Worm (Caenorhabditis elegans) whole organism, L4 larva: ENCODE data around the gene odr-7.

ENCODE experiments used
- ZK546.5 ChIP-seq, 2 experiments: sonication (generic microtip); optimal IDR thresholded peaks; 2 replicates each; lab custom pipeline; 2017; ENCODE audit warnings: missing biosample characterization in 2 of 2, missing genetic modification characterization in 2 of 2
- attf-4 ChIP-seq: sonication (generic microtip); optimal IDR thresholded peaks from 3 replicates; lab custom pipeline; 2017; ENCODE audit warnings: missing biosample characterization, missing genetic modification characterization
- ceh-82 ChIP-seq: sonication (generic microtip); optimal IDR thresholded peaks from 2 replicates; lab custom pipeline; 2017; ENCODE audit warnings: missing biosample characterization, missing genetic modification characterization
- lsy-2 ChIP-seq, 2 experiments: fragments of 150-350 bp in 1 of 2; sonication (generic microtip) in 1 of 2; optimal IDR thresholded peaks; 2 replicates each; lab custom pipeline; 2014 to 2017; ENCODE audit warnings: missing biosample characterization in 2 of 2, missing genetic modification characterization in 2 of 2
- mdt-29 ChIP-seq: fragments of 200-800 bp; sonication (Bioruptor generic); IDR thresholded peaks from 2 replicates; pipeline ENCODE4 v1.3.6; 2022; ENCODE audit warnings: missing genetic modification reagents, missing genetic modification characterization, missing compliant biosample characterization
- nhr-102 ChIP-seq: sonication (generic microtip); optimal IDR thresholded peaks from 2 replicates; lab custom pipeline; 2016; ENCODE audit warnings: mild to moderate bottlenecking, missing genetic modification characterization, moderate library complexity, missing compliant biosample characterization
- nhr-111 ChIP-seq: fragments of 200-800 bp; sonication (Bioruptor generic); optimal IDR thresholded peaks from 2 replicates; lab custom pipeline; 2018; ENCODE audit warnings: mild to moderate bottlenecking, missing genetic modification characterization, missing compliant biosample characterization
- nhr-237 ChIP-seq: sonication (generic microtip); optimal IDR thresholded peaks from 2 replicates; lab custom pipeline; 2017; ENCODE audit warnings: missing biosample characterization, missing genetic modification characterization
- nhr-6 ChIP-seq: fragments of 150-350 bp; optimal IDR thresholded peaks from 2 replicates; lab custom pipeline; 2014; ENCODE audit warnings: missing biosample characterization, missing genetic modification characterization
- nhr-76 ChIP-seq: fragments of 150-350 bp; optimal IDR thresholded peaks from 2 replicates; lab custom pipeline; 2014; ENCODE audit warnings: missing biosample characterization, missing genetic modification characterization
- unc-62 ChIP-seq, 3 experiments: fragments of 150-350 bp in 1 of 3; sonication (generic microtip); optimal IDR thresholded peaks in 2 of 3; peaks in 1 of 3; 1 replicate in 1 of 3; 2 replicates in 2 of 3; lab custom pipeline; 2014 to 2017; ENCODE audit warnings: missing biosample characterization in 3 of 3, missing genetic modification characterization in 3 of 3, missing genetic modification reagents in 3 of 3, missing genotype in 1 of 3

DNA sequence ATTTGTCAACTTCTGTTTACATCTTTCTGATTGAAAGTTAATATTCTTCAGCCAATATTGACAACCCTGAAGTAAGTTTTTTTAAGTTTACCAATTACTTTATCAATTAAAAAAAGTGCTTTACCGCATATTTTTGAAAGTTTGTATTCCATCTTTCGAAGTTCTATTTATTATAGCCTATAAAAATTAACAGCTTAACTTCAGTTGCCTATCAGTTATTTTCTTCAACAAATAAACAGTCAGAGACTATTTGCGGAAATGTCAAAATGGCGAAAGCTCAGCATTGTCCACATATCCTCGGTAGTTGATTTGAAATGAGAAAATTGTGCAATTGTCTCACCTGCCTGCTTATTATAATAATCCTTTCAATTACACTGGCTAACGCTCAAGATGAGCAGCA lies 2.0 kb upstream of the odr-7 start, which contains the start of gene T18D3.5:
- TF ChIP-seq nhr-237 (tag; lab: Kevin White, UChicago) (no peak), nhr-102 (tag; lab: Kevin White, UChicago) (no peak), nhr-76 (tag; lab: Kevin White, UChicago) (no peak), nhr-111 (GFP tag; lab: Kevin White, UChicago) (no peak), nhr-6 (no peak), ZK546.5 (tag; optimal IDR thresholded peaks at IDR 0.05; lab: Kevin White, UChicago) (no peak), ceh-82 (tag; lab: Kevin White, UChicago) (no peak), lsy-2 (tag; optimal IDR thresholded peaks at IDR 0.05; lab: Kevin White, UChicago) (no peak), unc-62 (GFP tag; optimal IDR thresholded peaks at IDR 0.05 in 1 of 2; lab: Kevin White, UChicago) (no peak), unc-62 (tag; optimal IDR thresholded peaks at IDR 0.05; lab: Kevin White, UChicago) (no peak), mdt-29 (GFP tag; lab: Robert Waterston, UW) (no peak), attf-4 (tag; lab: Kevin White, UChicago) (no peak)
